Worm (Caenorhabditis elegans) whole organism, midembryonic: Measurements from ENCODE around the gene frpr-10.

Experiments used
- T22C8.4 ChIP-seq: fragments of 200-800 bp; sonication (Bioruptor generic); IDR thresholded peaks from 2 replicates; pipeline ENCODE4 v1.3.6; 2022; ENCODE audit warnings: missing genetic modification characterization, missing compliant biosample characterization
- cog-1 ChIP-seq: sonication (generic microtip); optimal IDR thresholded peaks from 2 replicates; lab custom pipeline; 2016; ENCODE audit warnings: missing genetic modification characterization, missing compliant biosample characterization
- flt-1 ChIP-seq: fragments of 200-800 bp; sonication (Bioruptor generic); IDR thresholded peaks from 2 replicates; pipeline ENCODE4 v1.3.6; 2022; ENCODE audit warnings: missing genetic modification characterization, missing compliant biosample characterization
- klf-2 ChIP-seq: fragments of 200-800 bp; sonication (Bioruptor generic); conservative IDR thresholded peaks from 2 replicates; pipeline ENCODE4 v1.3.6; 2022; ENCODE audit warnings: missing genetic modification reagents, missing genetic modification characterization, missing compliant biosample characterization
- med-1 ChIP-seq: sonication (generic microtip); optimal IDR thresholded peaks from 2 replicates; lab custom pipeline; 2017; ENCODE audit warnings: missing genetic modification characterization, mild to moderate bottlenecking, missing compliant biosample characterization, antibody characterized with exemption, missing genetic modification reagents; ENCODE audit not compliant: insufficient read depth
- ref-1 ChIP-seq: fragments of 200-800 bp; sonication (Bioruptor generic); conservative IDR thresholded peaks from 2 replicates; pipeline ENCODE4 v1.3.6; 2022; ENCODE audit warnings: missing genetic modification reagents, missing genetic modification characterization, missing compliant biosample characterization
- tab-1 ChIP-seq: fragments of 200-800 bp; sonication (Bioruptor generic); IDR thresholded peaks from 2 replicates; pipeline ENCODE4 v1.3.6; 2022; ENCODE audit warnings: missing genetic modification characterization, missing compliant biosample characterization
- ztf-23 ChIP-seq: fragments of 200-800 bp; sonication (Bioruptor generic); IDR thresholded peaks from 2 replicates; pipeline ENCODE4 v1.3.6; 2022; ENCODE audit warnings: missing genetic modification reagents, missing genetic modification characterization, missing compliant biosample characterization
- ztf-29 ChIP-seq: fragments of 200-800 bp; sonication (Bioruptor generic); IDR thresholded peaks from 2 replicates; pipeline ENCODE4 v1.3.6; 2022; ENCODE audit warnings: missing genetic modification reagents, missing genetic modification characterization, missing compliant biosample characterization

frpr-10 gene

ce11 chrIV:7927218-7927617, 30.4 kb upstream of the frpr-10 start, which contains the start of gene C49H3.12:
Gene C49H3.12, minus strand, starts transcription at chrIV:7927318.
- TF ChIP-seq cog-1 (tag; lab: Kevin White, UChicago) (no peak), flt-1 (no peak), med-1 (no peak), klf-2 (GFP tag; lab: Robert Waterston, UW) (no peak), T22C8.4 (GFP tag; lab: Robert Waterston, UW) (no peak), ref-1 (GFP tag; lab: Robert Waterston, UW) (no peak), ztf-23 (GFP tag; lab: Robert Waterston, UW) (no peak), ztf-29 (GFP tag; lab: Robert Waterston, UW) (no peak), tab-1 (GFP tag; lab: Robert Waterston, UW) (no peak)

- TF ChIP-seq tab-1 (GFP tag; lab: Robert Waterston, UW) (no peak), cog-1 (tag; lab: Kevin White, UChicago) (no peak), med-1 (no peak), ref-1 (GFP tag; lab: Robert Waterston, UW) (no peak), klf-2 (GFP tag; lab: Robert Waterston, UW) (no peak), ztf-29 (GFP tag; lab: Robert Waterston, UW) (no peak), ztf-23 (GFP tag; lab: Robert Waterston, UW) (no peak), flt-1 (no peak), T22C8.4 (GFP tag; lab: Robert Waterston, UW) (no peak)
Observed at ce11 chrIV:7927852-7928251, 29.8 kb upstream of the frpr-10 start, which contains the start of gene gcy-8. Gene gcy-8, plus strand, starts transcription at chrIV:7928152.

- no peak for TF ChIP-seq med-1
Observed at ce11 chrIV:7931873-7932272, 25.7 kb upstream of the frpr-10 start.

- no peak for TF ChIP-seq T22C8.4 (GFP tag; lab: Robert Waterston, UW)
- TF ChIP-seq med-1 = no peak
- TF ChIP-seq flt-1 = no peak
- TF ChIP-seq cog-1 (tag; lab: Kevin White, UChicago) = no peak
- no peak for TF ChIP-seq ztf-23 (GFP tag; lab: Robert Waterston, UW)
- TF ChIP-seq ztf-29 (GFP tag; lab: Robert Waterston, UW) = no peak
- no peak for TF ChIP-seq tab-1 (GFP tag; lab: Robert Waterston, UW)
- no peak for TF ChIP-seq ref-1 (GFP tag; lab: Robert Waterston, UW)
- TF ChIP-seq klf-2 (GFP tag; lab: Robert Waterston, UW) = no peak
Observed at ce11 chrIV:7933733-7934132, 23.9 kb upstream of the frpr-10 start, which contains the start of gene bbs-2. Gene bbs-2, plus strand, starts transcription at chrIV:7934033.

ce11 chrIV:7938834-7939233, 18.8 kb upstream of the frpr-10 start, which contains the start of gene F20D12.7:
Gene F20D12.7, minus strand, starts transcription at chrIV:7938934.
- TF ChIP-seq cog-1 (tag; lab: Kevin White, UChicago) (no peak), med-1 (no peak), ztf-29 (GFP tag; lab: Robert Waterston, UW) (no peak), tab-1 (GFP tag; lab: Robert Waterston, UW) (no peak), ztf-23 (GFP tag; lab: Robert Waterston, UW) (no peak), ref-1 (GFP tag; lab: Robert Waterston, UW) (no peak), T22C8.4 (GFP tag; lab: Robert Waterston, UW) (no peak)

ce11 chrIV:7940919-7941318, 16.7 kb upstream of the frpr-10 start, which contains the start of gene exc-9:
Gene exc-9, minus strand, starts transcription at chrIV:7941019.
- TF ChIP-seq ztf-29 (GFP tag; lab: Robert Waterston, UW) = no peak
- no peak for TF ChIP-seq ref-1 (GFP tag; lab: Robert Waterston, UW)
- TF ChIP-seq flt-1 = no peak
- no peak for TF ChIP-seq klf-2 (GFP tag; lab: Robert Waterston, UW)
- TF ChIP-seq T22C8.4 (GFP tag; lab: Robert Waterston, UW) = no peak
- no peak for TF ChIP-seq cog-1 (tag; lab: Kevin White, UChicago)
- TF ChIP-seq ztf-23 (GFP tag; lab: Robert Waterston, UW) = no peak
- no peak for TF ChIP-seq med-1
- TF ChIP-seq tab-1 (GFP tag; lab: Robert Waterston, UW) = no peak

- no peak for TF ChIP-seq ztf-23 (GFP tag; lab: Robert Waterston, UW)
- TF ChIP-seq flt-1 = no peak
- TF ChIP-seq T22C8.4 (GFP tag; lab: Robert Waterston, UW) = no peak
- TF ChIP-seq tab-1 (GFP tag; lab: Robert Waterston, UW) = no peak
- TF ChIP-seq ztf-29 (GFP tag; lab: Robert Waterston, UW) = no peak
- no peak for TF ChIP-seq med-1
- TF ChIP-seq cog-1 (tag; lab: Kevin White, UChicago) = no peak
- TF ChIP-seq ref-1 (GFP tag; lab: Robert Waterston, UW) = no peak
- TF ChIP-seq klf-2 (GFP tag; lab: Robert Waterston, UW) = no peak
Observed at ce11 chrIV:7943272-7943671, 14.3 kb upstream of the frpr-10 start.

ce11 chrIV:7946457-7946856, 11.1 kb upstream of the frpr-10 start, which contains the start of gene czw-1:
Gene czw-1, minus strand, starts transcription at chrIV:7946825.
- no peak for TF ChIP-seq ztf-29 (GFP tag; lab: Robert Waterston, UW)
- TF ChIP-seq cog-1 (tag; lab: Kevin White, UChicago) = no peak
- TF ChIP-seq klf-2 (GFP tag; lab: Robert Waterston, UW) = no peak
- TF ChIP-seq flt-1 = no peak
- no peak for TF ChIP-seq ref-1 (GFP tag; lab: Robert Waterston, UW)
- TF ChIP-seq med-1 = no peak
- no peak for TF ChIP-seq tab-1 (GFP tag; lab: Robert Waterston, UW)
- no peak for TF ChIP-seq T22C8.4 (GFP tag; lab: Robert Waterston, UW)
- TF ChIP-seq ztf-23 (GFP tag; lab: Robert Waterston, UW) = no peak

- TF ChIP-seq ztf-23 (GFP tag; lab: Robert Waterston, UW) = peak; percentile 87
- peak; percentile 37; the same call in 1 of the 2 replicates for TF ChIP-seq tab-1 (GFP tag; lab: Robert Waterston, UW)
- TF ChIP-seq T22C8.4 (GFP tag; lab: Robert Waterston, UW) = peak; percentile 47; the same call in 1 of the 2 replicates
- 0 out of 2 replicates have a peak, but pooled peaks have one; percentile 45 for TF ChIP-seq klf-2 (GFP tag; lab: Robert Waterston, UW)
- peak; percentile 66 for TF ChIP-seq cog-1 (tag; lab: Kevin White, UChicago)
- peak; percentile 84 for TF ChIP-seq flt-1
Observed at ce11 chrIV:7946899-7947499, 10.6 kb upstream of the frpr-10 start, which contains the start of gene F20D12.12. Gene F20D12.12, plus strand, starts transcription at chrIV:7947440.
